Worm (Caenorhabditis elegans): Measurements from ENCODE around the gene F44D12.16.

- no peak for TF ChIP-seq unc-62 (GFP tag; optimal IDR thresholded peaks at IDR 0.05 in 1 of 2)
- no peak for TF ChIP-seq unc-62 (tag; optimal IDR thresholded peaks at IDR 0.05)
- no peak for TF ChIP-seq nhr-11 (tag; optimal IDR thresholded peaks at IDR 0.05)
- TF ChIP-seq zfp-3 (GFP tag; conservative IDR thresholded peaks at IDR 0.05): no peak
- no peak for TF ChIP-seq dve-1 (tag; optimal IDR thresholded peaks at IDR 0.05; ENCODE audit: insufficient read depth)
- no peak for TF ChIP-seq nhr-28 (tag; optimal IDR thresholded peaks at IDR 0.05)
- no peak for TF ChIP-seq lin-13 (GFP tag; optimal IDR thresholded peaks at IDR 0.05)
- TF ChIP-seq pha-4 (GFP tag; IDR thresholded peaks at IDR 0.05): no peak
- TF ChIP-seq pha-4 (tag; optimal IDR thresholded peaks at IDR 0.05): no peak
- no peak for TF ChIP-seq ama-1 (optimal IDR thresholded peaks at IDR 0.05)
Measured at ce11 chrIV:10016977-10017376, 11.9 kb upstream of the F44D12.16 start, which contains the start of gene ent-7.
